Worm (Caenorhabditis elegans) whole organism, L4 larva: ENCODE results near the gene nhr-175.
A peak's percentile ranks its signal among the peaks of the same experiment; 100 is the strongest.

Experiments
- D1046.2 ChIP-seq: fragments of 200-800 bp; sonication (Bioruptor generic); IDR thresholded peaks from 2 replicates; pipeline ENCODE4 v1.3.6; 2022; ENCODE audit warnings: missing genetic modification characterization, missing compliant biosample characterization
- F10B5.3 ChIP-seq: sonication (generic microtip); optimal IDR thresholded peaks from 2 replicates; lab custom pipeline; 2016; ENCODE audit warnings: mild to moderate bottlenecking, missing genetic modification characterization, missing compliant biosample characterization
- F37D6.2 ChIP-seq: sonication (generic microtip); optimal IDR thresholded peaks from 2 replicates; lab custom pipeline; 2016; ENCODE audit warnings: mild to moderate bottlenecking, missing genetic modification characterization, missing compliant biosample characterization
- F44E2.7 ChIP-seq: fragments of 200-800 bp; sonication (Bioruptor generic); IDR thresholded peaks from 2 replicates; pipeline ENCODE4 v2.1.2; 2022; ENCODE audit warnings: missing genetic modification characterization, missing compliant biosample characterization
- F49E8.2 ChIP-seq: sonication (generic microtip); optimal IDR thresholded peaks from 2 replicates; lab custom pipeline; 2016; ENCODE audit warnings: missing compliant biosample characterization, mild to moderate bottlenecking, missing genetic modification characterization, borderline replicate concordance
- T20F7.1 ChIP-seq: fragments of 200-800 bp; sonication (Bioruptor generic); optimal IDR thresholded peaks from 2 replicates; lab custom pipeline; 2018; ENCODE audit warnings: mild to moderate bottlenecking, missing genetic modification characterization, missing compliant biosample characterization
- T26A8.4 ChIP-seq: fragments of 200-800 bp; sonication (Bioruptor generic); IDR thresholded peaks from 2 replicates; pipeline ENCODE4 v1.3.6; 2022; ENCODE audit warnings: missing genetic modification characterization, missing compliant biosample characterization
- aha-1 ChIP-seq: fragments of 150-350 bp; peaks from one replicate; lab custom pipeline; 2014; ENCODE audit warnings: missing biosample characterization, missing genetic modification characterization
- arid-1 ChIP-seq: fragments of 200-800 bp; sonication (Bioruptor generic); conservative IDR thresholded peaks from 2 replicates; pipeline ENCODE4 v1.3.6; 2022; ENCODE audit warnings: missing genetic modification reagents, missing genetic modification characterization, missing compliant biosample characterization
- attf-4 ChIP-seq: sonication (generic microtip); optimal IDR thresholded peaks from 3 replicates; lab custom pipeline; 2017; ENCODE audit warnings: missing biosample characterization, missing genetic modification characterization
- ceh-62 ChIP-seq: sonication (generic microtip); optimal IDR thresholded peaks from 2 replicates; lab custom pipeline; 2017; ENCODE audit warnings: missing biosample characterization, missing genetic modification characterization
- ceh-82 ChIP-seq: sonication (generic microtip); optimal IDR thresholded peaks from 2 replicates; lab custom pipeline; 2017; ENCODE audit warnings: missing biosample characterization, missing genetic modification characterization
- cey-2 ChIP-seq: sonication (generic microtip); optimal IDR thresholded peaks from 3 replicates; lab custom pipeline; 2017; ENCODE audit warnings: missing genetic modification characterization, mild to moderate bottlenecking, missing compliant biosample characterization, antibody characterized with exemption, borderline replicate concordance; ENCODE audit not compliant: insufficient read depth
- daf-16 ChIP-seq, 3 experiments: sonication (generic microtip); optimal IDR thresholded peaks; 2 replicates each; lab custom pipeline; 2016 to 2017; ENCODE audit warnings: missing genetic modification characterization in 3 of 3, missing genetic modification reagents in 3 of 3, mild to moderate bottlenecking in 2 of 3, missing compliant biosample characterization in 2 of 3, missing biosample characterization in 1 of 3, moderate library complexity in 1 of 3
- daf-19 ChIP-seq: fragments of 200-800 bp; sonication (Bioruptor generic); conservative IDR thresholded peaks from 2 replicates; pipeline ENCODE4 v1.3.6; 2022; ENCODE audit warnings: missing genetic modification characterization, missing compliant biosample characterization
- dmd-6 ChIP-seq: fragments of 200-800 bp; sonication (Bioruptor generic); IDR thresholded peaks from 2 replicates; pipeline ENCODE4 v1.3.6; 2022; ENCODE audit warnings: missing genetic modification reagents, missing genetic modification characterization, missing compliant biosample characterization
- dmd-8 ChIP-seq: fragments of 200-800 bp; sonication (Bioruptor generic); IDR thresholded peaks from 2 replicates; pipeline ENCODE4 v1.3.6; 2022; ENCODE audit warnings: missing genetic modification characterization, missing compliant biosample characterization
- duxl-1 ChIP-seq: sonication (generic microtip); optimal IDR thresholded peaks from 2 replicates; lab custom pipeline; 2016; ENCODE audit warnings: mild to moderate bottlenecking, missing genetic modification characterization, moderate library complexity, missing compliant biosample characterization; ENCODE audit not compliant: poor library complexity
- dve-1 ChIP-seq: sonication (generic microtip); optimal IDR thresholded peaks from 2 replicates; lab custom pipeline; 2017; ENCODE audit warnings: antibody characterized with exemption, mild to moderate bottlenecking, missing genetic modification characterization, missing compliant biosample characterization; ENCODE audit not compliant: insufficient read depth
- egl-43 ChIP-seq: fragments of 200-800 bp; sonication (Bioruptor generic); IDR thresholded peaks from 2 replicates; pipeline ENCODE4 v1.3.6; 2022; ENCODE audit warnings: missing genetic modification reagents, missing genetic modification characterization, missing compliant biosample characterization
- hif-1 ChIP-seq, 2 experiments: sonication (generic microtip); optimal IDR thresholded peaks; 2 replicates each; lab custom pipeline; 2016 to 2017; ENCODE audit warnings: missing compliant biosample characterization in 2 of 2, missing genetic modification characterization in 2 of 2, missing genetic modification reagents in 2 of 2, missing genotype in 2 of 2, mild to moderate bottlenecking in 1 of 2
- hlh-11 ChIP-seq: fragments of 200-800 bp; sonication (Bioruptor generic); optimal IDR thresholded peaks from 2 replicates; lab custom pipeline; 2018; ENCODE audit warnings: mild to moderate bottlenecking, missing genetic modification characterization, missing compliant biosample characterization
- hmg-1.1 ChIP-seq: fragments of 200-800 bp; sonication (Bioruptor generic); IDR thresholded peaks from 2 replicates; pipeline ENCODE4 v1.3.6; 2022; ENCODE audit warnings: missing genetic modification reagents, missing genetic modification characterization, missing compliant biosample characterization
- lin-1 ChIP-seq: fragments of 200-800 bp; sonication (Bioruptor generic); IDR thresholded peaks from 2 replicates; pipeline ENCODE4 v1.3.6; 2022; ENCODE audit warnings: missing genetic modification reagents, missing genetic modification characterization, missing compliant biosample characterization
- lin-15B ChIP-seq: fragments of 150-350 bp; sonication (generic microtip); optimal IDR thresholded peaks from 3 replicates; lab custom pipeline; 2014; ENCODE audit warnings: missing biosample characterization, missing genetic modification characterization
- lin-29 ChIP-seq: fragments of 200-800 bp; sonication (Bioruptor generic); IDR thresholded peaks from 2 replicates; pipeline ENCODE4 v1.3.6; 2022; ENCODE audit warnings: missing genetic modification reagents, missing genetic modification characterization, missing compliant biosample characterization
- lsy-2 ChIP-seq, 2 experiments: fragments of 150-350 bp in 1 of 2; sonication (generic microtip) in 1 of 2; optimal IDR thresholded peaks; 2 replicates each; lab custom pipeline; 2014 to 2017; ENCODE audit warnings: missing biosample characterization in 2 of 2, missing genetic modification characterization in 2 of 2
- madf-5 ChIP-seq, 2 experiments: fragments of 200-800 bp; sonication (Bioruptor generic); IDR thresholded peaks; 2 replicates each; pipeline ENCODE4 v1.3.6; 2022; ENCODE audit warnings: missing compliant biosample characterization in 2 of 2, missing genetic modification characterization in 2 of 2
- madf-9 ChIP-seq: fragments of 200-800 bp; sonication (Bioruptor generic); conservative IDR thresholded peaks from 2 replicates; pipeline ENCODE4 v1.3.6; 2022; ENCODE audit warnings: missing genetic modification reagents, missing genetic modification characterization, missing compliant biosample characterization
- mep-1 ChIP-seq: fragments of 150-350 bp; sonication (generic microtip); optimal IDR thresholded peaks from 3 replicates; lab custom pipeline; 2014; ENCODE audit warnings: missing biosample characterization, missing genetic modification characterization
- mes-2 ChIP-seq: sonication (generic microtip); optimal IDR thresholded peaks from 2 replicates; lab custom pipeline; 2016; ENCODE audit warnings: missing genotype, mild to moderate bottlenecking, missing genetic modification characterization, missing compliant biosample characterization; ENCODE audit not compliant: poor library complexity, severe bottlenecking
- nhr-10 ChIP-seq: fragments of 150-350 bp; optimal IDR thresholded peaks from 2 replicates; lab custom pipeline; 2014; ENCODE audit warnings: missing biosample characterization, missing genetic modification characterization
- nhr-11 ChIP-seq: fragments of 150-350 bp; optimal IDR thresholded peaks from 2 replicates; lab custom pipeline; 2014; ENCODE audit warnings: missing biosample characterization, missing genetic modification characterization
- nhr-237 ChIP-seq: sonication (generic microtip); optimal IDR thresholded peaks from 2 replicates; lab custom pipeline; 2017; ENCODE audit warnings: missing biosample characterization, missing genetic modification characterization
- nhr-41 ChIP-seq: fragments of 200-800 bp; sonication (Bioruptor generic); IDR thresholded peaks from 2 replicates; pipeline ENCODE4 v1.3.6; 2022; ENCODE audit warnings: missing genetic modification reagents, missing genetic modification characterization, missing compliant biosample characterization
- nhr-42 ChIP-seq: fragments of 200-800 bp; sonication (Bioruptor generic); IDR thresholded peaks from 2 replicates; pipeline ENCODE4 v1.3.6; 2022; ENCODE audit warnings: missing genetic modification characterization, missing compliant biosample characterization
- nhr-77 ChIP-seq: fragments of 150-350 bp; optimal IDR thresholded peaks from 2 replicates; lab custom pipeline; 2014; ENCODE audit warnings: missing biosample characterization, missing genetic modification characterization
- pha-4 ChIP-seq, 2 experiments: fragments of 150-350 bp in 1 of 2; fragments of 200-800 bp in 1 of 2; sonication (Bioruptor generic) in 1 of 2; IDR thresholded peaks in 1 of 2; optimal IDR thresholded peaks in 1 of 2; 2 replicates each; pipeline versions ENCODE4 v1.3.6 to Lab custom; 2014 to 2022; ENCODE audit warnings: missing genetic modification characterization in 2 of 2, missing genetic modification reagents in 2 of 2, missing biosample characterization in 1 of 2, missing compliant biosample characterization in 1 of 2
- pqm-1 ChIP-seq: sonication (generic microtip); optimal IDR thresholded peaks from 2 replicates; lab custom pipeline; 2017; ENCODE audit warnings: missing biosample characterization, missing genetic modification characterization
- sdz-12 ChIP-seq: fragments of 200-800 bp; sonication (Bioruptor generic); optimal IDR thresholded peaks from 2 replicates; lab custom pipeline; 2018; ENCODE audit warnings: mild to moderate bottlenecking, missing genetic modification characterization, missing compliant biosample characterization
- snpc-1.2 ChIP-seq: fragments of 200-800 bp; sonication (Bioruptor generic); IDR thresholded peaks from 2 replicates; pipeline ENCODE4 v1.3.6; 2022; ENCODE audit warnings: missing genetic modification reagents, missing genetic modification characterization, missing compliant biosample characterization
- tra-1 ChIP-seq: fragments of 200-800 bp; sonication (Bioruptor generic); IDR thresholded peaks from 2 replicates; pipeline ENCODE4 v1.3.6; 2022; ENCODE audit warnings: missing genetic modification reagents, missing genetic modification characterization, missing compliant biosample characterization
- unc-130 ChIP-seq: sonication (generic microtip); optimal IDR thresholded peaks from 2 replicates; lab custom pipeline; 2016; ENCODE audit warnings: missing genetic modification reagents, missing genetic modification characterization, missing compliant biosample characterization
- zfp-3 ChIP-seq: fragments of 200-800 bp; sonication (Bioruptor generic); conservative IDR thresholded peaks from 2 replicates; pipeline ENCODE4 v1.3.6; 2022; ENCODE audit warnings: missing genetic modification reagents, missing genetic modification characterization, missing compliant biosample characterization
- zip-2 ChIP-seq: fragments of 150-350 bp; optimal IDR thresholded peaks from 2 replicates; lab custom pipeline; 2014; ENCODE audit warnings: missing biosample characterization, missing genetic modification characterization

nhr-175 gene

ce11 chrV:13906166-13906565 lies 39.7 kb downstream of the nhr-175 start, which contains the start of gene stdh-1 (continued):
- TF ChIP-seq mes-2 (tag; lab: Kevin White, UChicago): no peak

ce11 chrV:13907557-13908104 lies 41.1 kb downstream of the nhr-175 start:
- TF ChIP-seq nhr-10 (tag; lab: Kevin White, UChicago): peak; percentile 51
- TF ChIP-seq daf-16 (GFP tag; optimal IDR thresholded peaks at IDR 0.05; lab: Kevin White, UChicago): peak in 1 of 2 experiments; percentile 1
- peak; percentile 18 for TF ChIP-seq daf-16 (tag; optimal IDR thresholded peaks at IDR 0.05; lab: Kevin White, UChicago)
- TF ChIP-seq ceh-82 (tag; lab: Kevin White, UChicago): no peak
- TF ChIP-seq madf-5 (GFP tag; IDR thresholded peaks at IDR 0.05; lab: Robert Waterston, UW): 0 out of 4 replicates have a peak, but pooled peaks of 1 of the 2 experiments have one; percentile 52
- peak; percentile 73 for TF ChIP-seq egl-43 (GFP tag; lab: Robert Waterston, UW)
- TF ChIP-seq T20F7.1 (GFP tag; lab: Kevin White, UChicago): peak; percentile 75
- TF ChIP-seq hlh-11: peak; percentile 70
- TF ChIP-seq unc-130 (GFP tag; lab: Kevin White, UChicago): no peak
- TF ChIP-seq lin-15B (tag; lab: Kevin White, UChicago): peak; percentile 27
- no peak for TF ChIP-seq F49E8.2 (tag; lab: Kevin White, UChicago)
- TF ChIP-seq tra-1 (GFP tag; lab: Robert Waterston, UW): peak; percentile 9; the same call in 1 of the 2 replicates
- peak; percentile 27; the same call in 1 of the 2 replicates for TF ChIP-seq nhr-42 (GFP tag; lab: Robert Waterston, UW)
- peak; percentile 37 for TF ChIP-seq pha-4 (GFP tag; IDR thresholded peaks at IDR 0.05; lab: Robert Waterston, UW)
- no peak for TF ChIP-seq pha-4 (tag; optimal IDR thresholded peaks at IDR 0.05; lab: Kevin White, UChicago)
- TF ChIP-seq lsy-2 (tag; optimal IDR thresholded peaks at IDR 0.05; lab: Kevin White, UChicago): peak; percentile 69 to 72
- peak; percentile 13 for TF ChIP-seq sdz-12
- TF ChIP-seq nhr-11 (tag; lab: Kevin White, UChicago): peak; percentile 11
- TF ChIP-seq lin-29 (GFP tag; lab: Robert Waterston, UW): no peak
- no peak for TF ChIP-seq F10B5.3 (tag; lab: Kevin White, UChicago)
- TF ChIP-seq zfp-3 (GFP tag; lab: Robert Waterston, UW): peak; percentile 98
- TF ChIP-seq dve-1: peak; percentile 28
- peak; percentile 90 for TF ChIP-seq T26A8.4
- TF ChIP-seq duxl-1 (tag; lab: Kevin White, UChicago): peak; percentile 65
- peak; percentile 56 for TF ChIP-seq dmd-6
- TF ChIP-seq nhr-77: peak; percentile 89
- no peak for TF ChIP-seq zip-2 (tag; lab: Kevin White, UChicago)
- peak; percentile 94 for TF ChIP-seq mep-1 (tag; lab: Kevin White, UChicago)
- no peak; the same call in 1 of the 2 replicates for TF ChIP-seq hmg-1.1 (GFP tag; lab: Robert Waterston, UW)
- peak; percentile 27; the same call in 1 of the 2 replicates for TF ChIP-seq snpc-1.2 (GFP tag; lab: Robert Waterston, UW)
- TF ChIP-seq F44E2.7 (GFP tag; lab: Robert Waterston, UW): no peak
- peak; percentile 50; the same call in 1 of the 2 replicates for TF ChIP-seq arid-1 (GFP tag; lab: Robert Waterston, UW)
- no peak for TF ChIP-seq attf-4 (tag; lab: Kevin White, UChicago)
- peak; percentile 52 for TF ChIP-seq mes-2 (tag; lab: Kevin White, UChicago)
- TF ChIP-seq nhr-237 (tag; lab: Kevin White, UChicago): no peak
- TF ChIP-seq aha-1 (tag; lab: Kevin White, UChicago): peak; percentile 91
- peak; percentile 69 for TF ChIP-seq dmd-8 (GFP tag; lab: Robert Waterston, UW)
- TF ChIP-seq D1046.2 (GFP tag; lab: Robert Waterston, UW): peak; percentile 79; the same call in 1 of the 2 replicates
- peak; percentile 34; the same call in 1 of the 2 replicates for TF ChIP-seq madf-9 (GFP tag; lab: Robert Waterston, UW)
- TF ChIP-seq F37D6.2 (tag; lab: Kevin White, UChicago): no peak
- peak; percentile 42; the same call in 1 of the 2 replicates for TF ChIP-seq nhr-41
- no peak for TF ChIP-seq pqm-1 (tag; lab: Kevin White, UChicago)
- no peak for TF ChIP-seq ceh-62 (tag; lab: Kevin White, UChicago)
- peak in 1 of 2 experiments; percentile 39 for TF ChIP-seq hif-1 (tag; optimal IDR thresholded peaks at IDR 0.05; lab: Kevin White, UChicago)
- TF ChIP-seq lin-1 (GFP tag; lab: Robert Waterston, UW): peak; percentile 51; the same call in 1 of the 2 replicates
- TF ChIP-seq daf-19 (GFP tag; lab: Robert Waterston, UW): no peak
- TF ChIP-seq cey-2 (tag; lab: Kevin White, UChicago): no peak
